Worm (Caenorhabditis elegans) whole organism, L2 larva: ENCODE data around the gene R09E10.6.

Experiments
- aly-2 ChIP-seq: fragments of 150-350 bp; optimal IDR thresholded peaks from 2 replicates; lab custom pipeline; 2014; ENCODE audit warnings: missing biosample characterization, missing genetic modification characterization
- ama-1 ChIP-seq: fragments of 150-350 bp; optimal IDR thresholded peaks from 2 replicates; lab custom pipeline; 2018; ENCODE audit warnings: inconsistent platforms
- lsy-2 ChIP-seq, 2 experiments: fragments of 150-350 bp in 1 of 2; sonication (generic microtip) in 1 of 2; optimal IDR thresholded peaks; 2 replicates each; lab custom pipeline; 2014 to 2017; ENCODE audit warnings: missing biosample characterization in 2 of 2, missing genetic modification characterization in 2 of 2
- nhr-129 ChIP-seq: fragments of 150-350 bp; optimal IDR thresholded peaks from 2 replicates; lab custom pipeline; 2014; ENCODE audit warnings: missing biosample characterization, missing genetic modification characterization
- ztf-4 ChIP-seq: fragments of 150-350 bp; optimal IDR thresholded peaks from 2 replicates; lab custom pipeline; 2014; ENCODE audit warnings: missing biosample characterization, missing genetic modification characterization

DNA sequence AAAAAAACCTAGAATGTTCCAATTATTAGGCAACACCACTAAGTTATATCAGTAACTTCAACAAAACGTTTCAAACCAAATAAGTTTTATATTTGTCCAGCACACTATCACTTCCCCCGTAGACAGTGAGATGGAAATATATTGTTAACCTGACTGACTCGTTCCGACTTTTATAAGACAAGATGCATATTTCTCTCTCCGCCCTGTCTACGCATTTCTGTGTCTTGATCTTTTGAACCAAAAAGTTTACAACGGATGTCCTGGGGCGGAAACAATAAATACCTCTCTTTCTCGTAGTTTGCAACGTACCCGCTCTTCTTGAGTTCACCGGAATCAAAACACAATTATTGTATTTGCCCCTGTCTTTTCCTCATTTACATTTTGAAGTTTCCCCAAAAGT is 42.7 kb downstream of the R09E10.6 start:
- TF ChIP-seq nhr-129 (tag; lab: Kevin White, UChicago) (no peak), aly-2 (tag; lab: Kevin White, UChicago) (no peak), ama-1 (lab: Kevin White, UChicago) (no peak), lsy-2 (tag; optimal IDR thresholded peaks at IDR 0.05; lab: Kevin White, UChicago) (no peak), ztf-4 (tag; lab: Kevin White, UChicago) (no peak)
